Worm (Caenorhabditis elegans): ENCODE measurements around the gene plr-1.

Gene plr-1

ce11 chrIII:11496496-11496895, 39.8 kb downstream of the plr-1 start, which contains the start of gene Y66D12A.24:
Gene Y66D12A.24 (plus strand): TSS chrIII:11496865.
- TF ChIP-seq hlh-11 (tag; optimal IDR thresholded peaks at IDR 0.05) (peak; percentile 84), hmg-1.1 (GFP tag; IDR thresholded peaks at IDR 0.05) (no peak), daf-19 (GFP tag; conservative IDR thresholded peaks at IDR 0.05) (no peak), F37D6.2 (tag; optimal IDR thresholded peaks at IDR 0.05) (no peak), set-16 (GFP tag; IDR thresholded peaks at IDR 0.05) (no peak), F10B5.3 (tag; optimal IDR thresholded peaks at IDR 0.05) (no peak), rbr-2 (tag; optimal IDR thresholded peaks at IDR 0.05) (no peak), cey-2 (tag; optimal IDR thresholded peaks at IDR 0.05; ENCODE audit: borderline replicate concordance, insufficient read depth) (no peak), hif-1 (tag; optimal IDR thresholded peaks at IDR 0.05) (no peak), nhr-25 (tag; optimal IDR thresholded peaks at IDR 0.05; ENCODE audit: borderline replicate concordance, insufficient read depth) (no peak), tra-1 (GFP tag; IDR thresholded peaks at IDR 0.05) (0 out of 2 replicates have a peak, but pooled peaks have one; percentile 20), dmd-8 (GFP tag; IDR thresholded peaks at IDR 0.05) (no peak), nhr-77 (tag; optimal IDR thresholded peaks at IDR 0.05) (peak; percentile 5), vab-7 (GFP tag; IDR thresholded peaks at IDR 0.05) (no peak), fkh-10 (GFP tag; optimal IDR thresholded peaks at IDR 0.05) (no peak), D1046.2 (GFP tag; IDR thresholded peaks at IDR 0.05) (no peak), ctbp-1 (GFP tag; IDR thresholded peaks at IDR 0.05) (no peak), zfp-2 (tag; optimal IDR thresholded peaks at IDR 0.05) (no peak), lim-7 (GFP tag; IDR thresholded peaks at IDR 0.05) (no peak), lin-1 (GFP tag; IDR thresholded peaks at IDR 0.05) (peak; percentile 57; the same call in 1 of the 2 replicates), ztf-11 (tag; optimal IDR thresholded peaks at IDR 0.05) (no peak), ZK337.2 (GFP tag; IDR thresholded peaks at IDR 0.05) (no peak), duxl-1 (tag; optimal IDR thresholded peaks at IDR 0.05; ENCODE audit: poor library complexity) (no peak), ZK546.5 (tag; optimal IDR thresholded peaks at IDR 0.05) (no peak), mdl-1 (tag; optimal IDR thresholded peaks at IDR 0.05) (peak in 1 of 2 experiments; percentile 29), ztf-7 (tag; optimal IDR thresholded peaks at IDR 0.05) (no peak), unc-62 (GFP tag; optimal IDR thresholded peaks at IDR 0.05 in 1 of 2) (no peak), unc-62 (tag; optimal IDR thresholded peaks at IDR 0.05) (no peak), zip-2 (tag; optimal IDR thresholded peaks at IDR 0.05) (no peak), attf-4 (tag; optimal IDR thresholded peaks at IDR 0.05) (no peak), ceh-44 (GFP tag; IDR thresholded peaks at IDR 0.05) (no peak), lin-38 (GFP tag; IDR thresholded peaks at IDR 0.05) (peak; percentile 50), dmd-9 (GFP tag; IDR thresholded peaks at IDR 0.05) (no peak), nhr-10 (tag; optimal IDR thresholded peaks at IDR 0.05) (no peak), mdt-29 (GFP tag; IDR thresholded peaks at IDR 0.05) (no peak), lsy-2 (tag; optimal IDR thresholded peaks at IDR 0.05) (peak in 1 of 2 experiments; percentile 17), mep-1 (tag; optimal IDR thresholded peaks at IDR 0.05) (peak; percentile 61), egl-43 (GFP tag; IDR thresholded peaks at IDR 0.05) (no peak), ceh-32 (tag; optimal IDR thresholded peaks at IDR 0.05; ENCODE audit: poor library complexity) (no peak), ceh-82 (tag; optimal IDR thresholded peaks at IDR 0.05) (no peak), F49E8.2 (tag; optimal IDR thresholded peaks at IDR 0.05; ENCODE audit: borderline replicate concordance) (no peak), nhr-42 (GFP tag; IDR thresholded peaks at IDR 0.05) (no peak), nhr-28 (tag; optimal IDR thresholded peaks at IDR 0.05) (peak; percentile 78), ceh-28 (tag; optimal IDR thresholded peaks at IDR 0.05) (no peak), zip-11 (GFP tag; IDR thresholded peaks at IDR 0.05) (no peak), pqm-1 (tag; optimal IDR thresholded peaks at IDR 0.05) (peak; percentile 57), nhr-6 (tag; optimal IDR thresholded peaks at IDR 0.05) (peak; percentile 85), Y105C5A.15 (GFP tag; IDR thresholded peaks at IDR 0.05) (no peak), nhr-76 (tag; optimal IDR thresholded peaks at IDR 0.05) (no peak), nhr-102 (tag; optimal IDR thresholded peaks at IDR 0.05) (no peak), skn-1 (tag; optimal IDR thresholded peaks at IDR 0.05) (no peak), ceh-62 (tag; optimal IDR thresholded peaks at IDR 0.05) (no peak), aly-2 (tag; optimal IDR thresholded peaks at IDR 0.05) (no peak)
